Fruit fly (Drosophila melanogaster) Kc167 (cell line): Measurements from ENCODE around the gene CG34300.

Experiments used
- Myc ChIP-seq: fragments of >200 bp; optimal IDR thresholded peaks from 2 replicates; lab custom pipeline; 2017; ENCODE audit warnings: missing external identifiers
- Sin3A ChIP-seq: fragments of >200 bp; optimal IDR thresholded peaks from 2 replicates; lab custom pipeline; 2018; ENCODE audit warnings: missing external identifiers
- h ChIP-seq: fragments of >200 bp; optimal IDR thresholded peaks from 3 replicates; lab custom pipeline; 2018; ENCODE audit warnings: missing external identifiers
- insv ChIP-seq: fragments of >200 bp; optimal IDR thresholded peaks from 3 replicates; lab custom pipeline; 2018; ENCODE audit warnings: missing external identifiers
- psq ChIP-seq: fragments of >200 bp; optimal IDR thresholded peaks from 2 replicates; lab custom pipeline; 2017; ENCODE audit warnings: missing external identifiers
- ttk ChIP-seq: sonication (Bioruptor generic); optimal IDR thresholded peaks from 2 replicates; lab custom pipeline; 2017; ENCODE audit warnings: missing external identifiers

The CG34300 gene

DNA sequence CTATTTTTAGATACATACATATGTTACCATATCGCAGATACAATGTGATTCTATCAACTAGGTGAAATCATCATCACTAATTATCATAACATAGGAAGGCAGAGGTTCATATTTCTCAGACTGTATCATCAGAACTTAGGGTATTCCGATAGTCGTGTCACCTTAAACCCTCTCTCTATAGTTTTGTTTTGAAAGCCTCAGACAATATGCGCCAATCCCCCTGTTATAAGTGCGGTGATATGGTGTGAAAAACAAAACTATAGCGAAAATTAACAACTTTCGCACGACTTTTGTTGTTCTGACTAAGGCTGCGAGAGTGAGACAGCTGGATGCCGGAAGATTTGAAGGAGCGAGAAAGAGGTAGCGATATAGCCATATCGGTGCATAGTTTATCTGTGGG, 24.0 kb downstream of the CG34300 start:
- no peak for TF ChIP-seq Sin3A (lab: Kevin White, UChicago)
- no peak for TF ChIP-seq h
- TF ChIP-seq insv (lab: Kevin White, UChicago): no peak
- TF ChIP-seq ttk (lab: Kevin White, UChicago): no peak
- TF ChIP-seq psq: no peak
- TF ChIP-seq Myc: no peak

DNA sequence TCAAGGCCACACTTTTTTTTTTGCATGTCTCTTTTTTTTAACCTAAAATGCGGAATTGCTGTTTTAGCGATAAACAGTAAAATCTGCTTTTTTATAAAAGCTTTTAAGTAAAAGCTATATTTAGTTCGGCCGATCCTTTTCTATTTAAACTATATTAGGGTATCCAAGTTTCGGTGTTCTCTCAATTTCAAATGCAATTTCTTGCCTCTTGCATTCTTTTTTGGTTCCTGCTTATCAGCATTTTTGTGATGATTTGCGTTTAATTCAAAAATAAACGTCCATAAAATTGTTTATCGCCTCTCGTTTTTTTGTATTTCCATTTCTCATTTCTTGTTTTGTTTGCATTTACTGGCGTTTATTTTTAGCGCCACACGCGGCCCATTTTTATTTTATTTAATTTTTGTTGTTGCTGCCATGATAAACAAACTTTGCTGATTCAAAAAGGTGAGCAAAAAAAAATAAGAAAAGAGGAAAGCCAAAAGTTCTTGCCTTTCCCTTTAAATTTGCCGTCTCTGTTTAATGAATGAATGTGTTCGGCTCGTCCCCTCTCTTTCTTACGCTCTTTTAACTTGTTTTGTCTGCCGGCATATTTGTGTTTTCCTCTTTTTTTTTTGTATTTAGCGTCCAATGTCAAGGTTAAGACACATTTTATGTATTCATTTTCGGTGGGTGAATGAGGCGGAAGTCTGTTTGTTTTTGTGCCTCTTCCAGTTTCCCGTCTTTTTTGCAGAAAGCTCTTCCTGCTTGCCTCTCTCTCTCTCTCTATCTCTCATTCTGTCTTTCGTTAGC, 24.9 kb downstream of the CG34300 start:
- TF ChIP-seq insv (lab: Kevin White, UChicago): no peak
- no peak for TF ChIP-seq Sin3A (lab: Kevin White, UChicago)
- no peak for TF ChIP-seq ttk (lab: Kevin White, UChicago)
- no peak for TF ChIP-seq psq
- TF ChIP-seq Myc: no peak
- no peak for TF ChIP-seq h

DNA sequence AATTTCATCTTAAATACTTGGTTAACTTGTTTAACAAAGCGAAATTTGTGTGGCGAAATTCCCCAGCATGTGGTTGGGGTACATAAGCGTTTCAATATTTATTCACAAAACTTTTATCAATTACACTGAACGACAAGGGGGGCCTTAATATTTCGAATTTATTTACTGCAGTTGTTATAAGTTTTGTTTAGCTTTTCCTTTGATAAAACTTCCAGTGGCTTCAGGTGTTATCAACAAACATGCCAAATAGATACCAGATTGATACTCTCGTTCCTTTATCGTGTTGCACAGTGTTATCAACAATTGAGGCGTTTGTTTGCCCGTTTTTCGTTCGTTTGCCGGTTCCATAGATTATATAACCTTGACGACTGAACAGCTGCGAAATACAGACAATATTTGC, 26.1 kb downstream of the CG34300 start:
- TF ChIP-seq h (no peak), ttk (lab: Kevin White, UChicago) (no peak), psq (no peak)

DNA sequence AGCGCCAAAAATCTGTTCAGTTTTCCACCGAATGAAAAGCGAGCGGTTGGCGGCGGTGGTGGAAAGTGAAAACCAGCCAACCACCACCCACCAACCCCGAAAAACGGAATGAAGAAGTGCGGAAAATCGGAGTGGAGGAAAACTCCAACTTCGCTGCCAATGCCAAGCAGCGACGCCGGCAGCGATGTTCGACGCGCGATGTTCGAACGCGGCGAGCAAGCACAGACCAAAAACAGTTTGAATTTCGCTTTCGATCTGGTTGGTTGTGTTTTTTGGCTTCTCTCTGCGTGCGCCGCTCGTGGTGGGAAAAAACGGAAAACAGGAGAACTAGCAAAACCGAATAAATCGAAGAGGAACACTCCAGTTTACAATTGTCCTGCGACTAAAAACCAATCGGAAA, 28.7 kb downstream of the CG34300 start, which contains the start of gene heca:
heca (plus strand) TSS at position 233 of the 400 bp plus-strand sequence.
- TF ChIP-seq Sin3A (lab: Kevin White, UChicago): no peak

DNA sequence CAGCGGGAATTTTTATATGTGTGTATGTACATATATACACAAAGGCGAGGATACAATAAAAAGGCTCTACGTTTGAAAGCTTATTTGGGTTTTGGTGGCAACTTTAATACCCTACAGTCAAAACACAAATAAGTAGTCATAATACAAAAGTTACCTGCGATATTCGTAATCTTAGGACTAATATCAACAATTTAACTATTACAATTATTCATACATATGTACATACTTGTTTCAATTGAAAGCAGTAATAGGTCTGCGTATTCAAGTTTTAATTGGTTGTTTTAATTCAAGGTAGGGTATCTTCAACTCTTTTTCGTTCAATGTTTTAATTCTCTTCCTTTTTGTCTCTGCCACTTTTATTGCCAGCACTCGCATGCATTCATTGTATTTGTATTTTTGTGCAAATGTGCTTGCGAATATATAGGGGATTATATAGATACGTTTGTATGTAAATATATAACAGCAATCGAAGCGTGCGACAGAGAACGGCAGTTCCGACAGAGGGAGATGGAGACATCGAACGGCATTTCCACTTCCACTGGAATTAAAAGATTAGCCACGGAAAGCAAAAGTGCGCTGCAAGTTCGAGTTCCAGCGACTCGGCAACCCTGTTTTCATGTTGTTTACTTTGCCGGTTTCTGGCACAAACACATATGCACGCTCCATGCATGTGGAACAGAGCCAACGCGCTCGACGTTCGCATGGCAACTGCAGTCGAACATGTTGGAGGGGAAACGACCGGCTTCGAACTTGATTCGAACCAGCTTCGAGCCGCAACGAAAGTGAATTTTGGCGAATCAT, 29.8 kb downstream of the CG34300 start:
- TF ChIP-seq Myc (no peak), ttk (lab: Kevin White, UChicago) (no peak), Sin3A (lab: Kevin White, UChicago) (no peak), psq (no peak), h (no peak), insv (lab: Kevin White, UChicago) (no peak)

DNA sequence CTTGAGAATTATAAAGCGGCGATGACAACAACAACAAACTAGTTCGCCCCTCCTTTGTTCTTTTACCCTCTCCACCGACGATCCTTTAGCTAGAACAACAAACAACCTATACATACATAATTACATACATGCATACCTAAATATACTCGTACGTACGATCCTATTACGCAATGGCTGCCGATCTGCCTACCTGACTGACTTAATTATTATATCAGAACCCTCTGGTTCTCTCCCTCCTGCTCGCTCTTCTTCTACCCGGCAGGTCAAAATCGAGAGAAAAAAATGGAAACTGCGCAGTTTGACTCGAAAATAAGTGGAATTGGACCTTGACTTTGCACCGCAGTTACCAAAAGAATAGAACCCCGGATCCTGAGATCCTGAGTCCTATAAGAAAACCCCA, 30.5 kb downstream of the CG34300 start:
- TF ChIP-seq insv (lab: Kevin White, UChicago) (no peak), ttk (lab: Kevin White, UChicago) (no peak), Sin3A (lab: Kevin White, UChicago) (no peak), psq (no peak), h (no peak), Myc (no peak)

DNA sequence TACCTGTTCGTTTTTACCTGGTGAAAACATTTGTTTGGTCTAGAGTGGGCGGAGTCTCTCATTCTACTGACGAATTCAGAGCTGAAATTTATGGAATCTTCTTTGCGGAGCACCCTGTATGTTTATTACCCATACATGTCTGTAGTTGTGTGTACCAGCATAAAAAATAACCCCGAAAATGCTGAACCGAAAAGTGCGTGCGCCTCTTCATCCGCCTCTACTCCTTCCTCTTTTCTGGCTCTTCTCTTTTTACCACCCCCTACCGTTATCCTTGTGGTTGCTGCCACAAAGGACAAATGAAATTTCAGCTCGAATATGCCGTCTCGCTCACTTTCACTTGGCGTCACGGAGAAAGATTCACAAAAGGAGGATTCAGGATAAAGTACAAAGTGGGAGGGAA, 32.5 kb downstream of the CG34300 start:
- no peak for TF ChIP-seq Sin3A (lab: Kevin White, UChicago)
- no peak for TF ChIP-seq psq
- no peak for TF ChIP-seq Myc
- TF ChIP-seq insv (lab: Kevin White, UChicago): no peak
- no peak for TF ChIP-seq ttk (lab: Kevin White, UChicago)
- no peak for TF ChIP-seq h

DNA sequence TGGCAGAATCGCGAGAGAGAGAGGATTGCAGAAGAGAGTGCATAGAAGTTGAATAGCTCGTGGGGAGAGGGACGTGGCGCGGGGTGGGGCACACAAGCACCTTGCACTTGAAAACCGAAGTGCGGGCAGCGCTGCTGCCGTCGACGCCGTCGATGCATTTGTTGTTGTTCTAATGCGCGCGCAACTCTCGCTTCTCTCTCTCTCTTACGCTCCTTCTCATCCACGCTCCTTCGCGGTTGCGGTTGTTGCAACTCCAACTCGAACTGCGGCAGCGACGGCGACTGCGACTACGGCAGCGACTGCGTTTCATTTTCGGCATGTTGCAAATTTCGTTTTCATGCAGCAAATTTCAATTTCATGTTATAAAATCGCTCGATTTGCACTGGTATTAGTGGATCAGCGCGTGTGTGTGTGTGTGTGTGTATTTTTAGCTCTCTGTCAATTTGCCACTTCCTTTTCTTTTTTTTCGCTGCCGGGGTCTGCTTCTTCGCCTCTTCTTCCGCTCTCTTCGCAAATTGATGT, 33.5 kb downstream of the CG34300 start:
- TF ChIP-seq psq (no peak), Sin3A (lab: Kevin White, UChicago) (no peak), ttk (lab: Kevin White, UChicago) (no peak), h (no peak), Myc (no peak), insv (lab: Kevin White, UChicago) (no peak)

DNA sequence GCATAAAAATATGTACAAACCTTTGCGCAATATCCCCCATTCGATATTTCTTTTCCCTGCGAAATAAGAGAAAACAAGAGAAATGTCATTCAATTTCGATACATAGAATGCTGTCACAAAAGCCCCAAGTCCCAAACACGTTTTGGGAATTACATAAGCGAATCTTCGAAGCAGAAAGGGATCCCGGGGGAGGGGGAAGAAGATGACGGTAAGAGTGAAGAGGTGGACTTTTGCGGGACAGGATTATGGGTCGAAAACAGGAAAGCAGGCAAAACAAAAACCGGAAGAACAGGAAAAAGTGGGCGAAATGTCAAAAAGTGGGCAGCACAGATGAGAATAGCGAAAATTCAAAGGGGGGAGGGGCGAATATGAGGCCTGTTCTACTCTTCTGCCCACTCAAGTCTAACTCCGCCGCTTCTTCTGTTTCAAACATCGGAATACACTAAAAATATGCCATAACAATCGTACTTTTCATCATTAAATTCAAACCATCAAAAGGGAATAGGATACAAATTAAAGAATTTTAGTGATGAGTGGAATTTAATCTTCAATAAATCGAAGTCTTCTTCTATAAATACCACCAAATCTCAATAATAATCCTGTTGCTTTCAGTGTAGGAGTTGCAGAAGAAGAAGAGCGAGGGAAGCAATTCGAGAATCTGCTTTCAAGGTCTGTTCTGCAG, 34.1 kb downstream of the CG34300 start:
- TF ChIP-seq psq: no peak
- no peak for TF ChIP-seq Myc
- no peak for TF ChIP-seq ttk (lab: Kevin White, UChicago)
- TF ChIP-seq h: no peak
- TF ChIP-seq insv (lab: Kevin White, UChicago): no peak
- TF ChIP-seq Sin3A (lab: Kevin White, UChicago): no peak

DNA sequence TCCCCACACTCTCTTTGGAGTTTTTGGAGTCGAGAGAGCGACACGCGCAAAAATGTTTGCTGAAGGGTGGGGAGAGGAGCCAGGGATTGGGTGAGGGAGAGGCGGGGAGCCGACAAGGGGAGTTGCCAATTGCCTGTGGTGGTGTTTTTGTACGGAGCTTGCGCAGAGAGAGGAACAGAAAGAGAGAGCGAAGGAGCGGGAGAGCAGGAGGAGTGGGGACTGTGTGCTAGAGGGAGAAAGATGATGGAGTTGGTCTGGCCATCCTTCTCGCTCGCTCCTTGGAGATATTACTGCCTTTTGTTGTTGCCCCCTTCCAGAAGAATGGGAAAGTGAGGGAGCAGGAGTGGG, 35.3 kb downstream of the CG34300 start:
- TF ChIP-seq insv (lab: Kevin White, UChicago) (no peak), Myc (no peak), Sin3A (lab: Kevin White, UChicago) (no peak), h (no peak), ttk (lab: Kevin White, UChicago) (no peak), psq (no peak)

DNA sequence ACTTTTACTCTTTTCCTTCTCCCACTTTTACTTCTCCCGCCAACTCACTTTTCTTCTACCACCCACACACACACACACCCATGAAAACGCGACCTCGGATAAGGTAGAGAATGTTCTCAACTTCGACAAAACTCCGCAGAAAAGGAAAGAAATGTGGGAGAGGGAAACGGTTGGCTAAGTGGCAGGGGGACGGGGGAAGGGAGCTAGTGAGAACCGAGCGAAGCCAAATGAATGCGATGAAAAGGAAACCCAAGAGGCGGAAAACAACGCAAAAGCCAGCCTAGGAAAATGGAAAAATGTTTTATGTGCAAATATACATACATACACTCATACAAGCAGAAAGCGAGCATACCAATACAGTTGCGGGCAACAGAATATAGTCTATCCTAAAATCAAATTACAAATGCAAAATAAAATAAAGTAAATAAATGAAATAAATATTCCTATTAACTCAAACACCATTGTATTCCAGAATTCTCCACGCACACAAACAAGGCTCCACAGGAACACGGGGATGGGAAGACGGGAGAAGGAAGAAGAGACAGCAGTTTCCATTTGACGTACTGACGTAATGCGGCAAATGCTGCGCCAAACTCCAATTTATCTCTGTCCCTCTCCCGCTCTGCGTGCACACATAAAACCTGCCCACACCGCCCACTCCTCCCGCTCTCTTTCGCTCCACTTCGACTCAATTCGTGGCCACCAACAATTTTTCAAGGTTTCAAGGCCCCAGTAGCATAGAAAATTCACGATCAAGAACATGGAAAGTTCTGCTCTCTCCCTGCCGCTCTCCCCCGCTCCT, 35.9 kb downstream of the CG34300 start:
- TF ChIP-seq insv (lab: Kevin White, UChicago) (no peak), Sin3A (lab: Kevin White, UChicago) (no peak), h (no peak), Myc (no peak), ttk (lab: Kevin White, UChicago) (no peak), psq (no peak)

DNA sequence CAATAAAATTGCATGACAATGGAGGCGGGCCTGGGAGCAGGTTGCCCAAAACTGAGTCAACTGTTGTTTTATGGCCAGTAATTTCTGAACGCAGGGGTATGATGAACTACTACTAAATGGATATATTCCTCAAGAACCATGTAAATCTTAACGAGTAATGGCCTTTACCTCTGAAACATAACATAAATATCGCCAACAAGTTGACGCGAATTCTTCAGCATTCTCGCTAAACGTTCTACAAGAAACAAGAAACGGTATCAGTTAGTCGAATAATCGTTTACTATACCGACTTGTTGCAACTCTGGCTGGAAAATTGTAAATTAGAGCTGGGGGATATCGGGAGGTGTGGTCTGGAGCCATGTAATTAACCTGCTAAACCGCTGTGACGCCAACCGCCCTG, 37.7 kb downstream of the CG34300 start:
- no peak for TF ChIP-seq Myc
- no peak for TF ChIP-seq insv (lab: Kevin White, UChicago)
- TF ChIP-seq h: no peak
- no peak for TF ChIP-seq psq
